Fruit fly (Drosophila melanogaster) whole organism, embryonic: ENCODE measurements around the gene Muc91C.

Source experiments
- Antp ChIP-seq: fragments of 200-800 bp; sonication (Bioruptor generic); optimal IDR thresholded peaks from 3 replicates; lab custom pipeline; 2016; ENCODE audit warnings: missing biosample characterization, missing genetic modification characterization
- CG11093 ChIP-seq: fragments of 200-800 bp; sonication (Bioruptor generic); IDR thresholded peaks from 3 replicates; pipeline ENCODE4 v1.3.6; 2022; ENCODE audit warnings: missing biosample characterization, missing genetic modification characterization
- CG1647 ChIP-seq: fragments of 200-800 bp; sonication (Bioruptor generic); optimal IDR thresholded peaks from 3 replicates; lab custom pipeline; 2016; ENCODE audit warnings: missing biosample characterization, missing genetic modification characterization
- CG18262 ChIP-seq: fragments of 200-800 bp; optimal IDR thresholded peaks from 3 replicates; lab custom pipeline; 2019; ENCODE audit warnings: missing biosample characterization, mild to moderate bottlenecking, missing genetic modification characterization, moderate library complexity
- CG18599 ChIP-seq: fragments of 200-800 bp; sonication (Bioruptor generic); optimal IDR thresholded peaks from 3 replicates; lab custom pipeline; 2017; ENCODE audit warnings: missing biosample characterization, missing genetic modification characterization, mild to moderate bottlenecking, moderate library complexity, missing genetic modification reagents
- CG18764 ChIP-seq: fragments of 200-800 bp; sonication (Bioruptor generic); optimal IDR thresholded peaks from 3 replicates; lab custom pipeline; 2016; ENCODE audit warnings: missing biosample characterization, missing genetic modification characterization
- CG31441 ChIP-seq: fragments of 200-800 bp; sonication (Bioruptor generic); IDR thresholded peaks from 2 replicates; pipeline ENCODE4 v1.3.6; 2022; ENCODE audit warnings: missing biosample characterization, missing genetic modification characterization
- CG33557 ChIP-seq: fragments of 200-800 bp; sonication (Bioruptor generic); optimal IDR thresholded peaks from 2 replicates; lab custom pipeline; 2019; ENCODE audit warnings: missing biosample characterization, mild to moderate bottlenecking, missing genetic modification characterization, moderate library complexity
- CG3407 ChIP-seq: fragments of 200-800 bp; sonication (Bioruptor generic); optimal IDR thresholded peaks from 2 replicates; lab custom pipeline; 2018; ENCODE audit warnings: missing biosample characterization, mild to moderate bottlenecking, missing genetic modification characterization
- CG3838 ChIP-seq: fragments of 200-800 bp; sonication (Bioruptor generic); optimal IDR thresholded peaks from 3 replicates; lab custom pipeline; 2016; ENCODE audit warnings: missing biosample characterization, missing genetic modification characterization
- CG7556 ChIP-seq: fragments of 200-800 bp; sonication (Bioruptor generic); optimal IDR thresholded peaks from 2 replicates; lab custom pipeline; 2017; ENCODE audit warnings: missing biosample characterization, mild to moderate bottlenecking, missing genetic modification characterization
- CG7786 ChIP-seq: fragments of 200-800 bp; sonication (Bioruptor generic); optimal IDR thresholded peaks from 2 replicates; lab custom pipeline; 2016; ENCODE audit warnings: missing biosample characterization, missing genetic modification characterization
- CrebB ChIP-seq: fragments of 200-800 bp; sonication (Bioruptor generic); optimal IDR thresholded peaks from 3 replicates; lab custom pipeline; 2018; ENCODE audit warnings: missing biosample characterization, mild to moderate bottlenecking, missing genetic modification characterization
- ERR ChIP-seq: fragments of 200-800 bp; sonication (Bioruptor generic); optimal IDR thresholded peaks from 2 replicates; lab custom pipeline; 2016; ENCODE audit warnings: missing biosample characterization, missing genetic modification characterization
- Ets65A ChIP-seq: fragments of 200-800 bp; sonication (Bioruptor generic); peaks from one replicate; lab custom pipeline; 2016; ENCODE audit warnings: missing biosample characterization, missing genetic modification characterization
- GATAe ChIP-seq: fragments of 200-800 bp; sonication (Bioruptor generic); conservative IDR thresholded peaks from 2 replicates; pipeline ENCODE4 v1.3.6; 2022; ENCODE audit warnings: missing biosample characterization, missing genetic modification characterization
- Hey ChIP-seq: fragments of 200-800 bp; sonication (Bioruptor generic); optimal IDR thresholded peaks from 3 replicates; lab custom pipeline; 2018; ENCODE audit warnings: missing biosample characterization, mild to moderate bottlenecking, missing genetic modification characterization
- Med ChIP-seq: fragments of 200-800 bp; sonication (Bioruptor generic); peaks from one replicate; lab custom pipeline; 2016; ENCODE audit warnings: missing biosample characterization, missing genetic modification characterization, mild to moderate bottlenecking, inconsistent platforms, moderate library complexity
- Nf-YB ChIP-seq: fragments of 200-800 bp; sonication (Bioruptor generic); optimal IDR thresholded peaks from 3 replicates; lab custom pipeline; 2019; ENCODE audit warnings: missing biosample characterization, mild to moderate bottlenecking, missing genetic modification characterization, moderate library complexity
- Poxn ChIP-seq: fragments of 200-800 bp; sonication (Bioruptor generic); IDR thresholded peaks from 2 replicates; pipeline ENCODE4 v1.3.6; 2022; ENCODE audit warnings: missing biosample characterization, missing genetic modification characterization
- Sox100B ChIP-seq: fragments of 200-800 bp; sonication (Bioruptor generic); optimal IDR thresholded peaks from 3 replicates; lab custom pipeline; 2018; ENCODE audit warnings: missing biosample characterization, mild to moderate bottlenecking, missing genetic modification characterization
- YL-1 ChIP-seq: fragments of 200-800 bp; sonication (Bioruptor generic); optimal IDR thresholded peaks from 3 replicates; lab custom pipeline; 2017; ENCODE audit warnings: missing biosample characterization, mild to moderate bottlenecking, missing genetic modification characterization
- amos ChIP-seq: fragments of 200-800 bp; sonication (Bioruptor generic); IDR thresholded peaks from 2 replicates; pipeline ENCODE4 v1.3.6; 2022; ENCODE audit warnings: missing biosample characterization, missing genetic modification characterization; ENCODE audit not compliant: partially characterized antibody
- bigmax ChIP-seq: fragments of 200-800 bp; sonication (Bioruptor generic); optimal IDR thresholded peaks from 2 replicates; lab custom pipeline; 2018; ENCODE audit warnings: missing biosample characterization, mild to moderate bottlenecking, missing genetic modification characterization
- cas ChIP-seq: fragments of 200-800 bp; sonication (Bioruptor generic); IDR thresholded peaks from 2 replicates; pipeline ENCODE4 v1.3.6; 2022; ENCODE audit warnings: missing biosample characterization, missing genetic modification characterization
- crol ChIP-seq: fragments of 200-800 bp; sonication (Bioruptor generic); IDR thresholded peaks from 2 replicates; pipeline ENCODE4 v1.3.6; 2022; ENCODE audit warnings: missing biosample characterization, missing genetic modification characterization
- dan ChIP-seq: fragments of 200-800 bp; sonication (Bioruptor generic); IDR thresholded peaks from 2 replicates; pipeline ENCODE4 v1.3.6; 2022; ENCODE audit warnings: missing biosample characterization, missing genetic modification characterization
- dpn ChIP-seq, 2 experiments: fragments of 200-800 bp; sonication (Bioruptor generic); optimal IDR thresholded peaks; 3 replicates each; lab custom pipeline; 2016; ENCODE audit warnings: missing biosample characterization in 2 of 2, missing genetic modification characterization in 2 of 2
- ems ChIP-seq: fragments of 200-800 bp; sonication (Bioruptor generic); optimal IDR thresholded peaks from 3 replicates; lab custom pipeline; 2016; ENCODE audit warnings: missing biosample characterization, missing genetic modification characterization
- fu2 ChIP-seq: fragments of 200-800 bp; sonication (Bioruptor generic); optimal IDR thresholded peaks from 2 replicates; lab custom pipeline; 2016; ENCODE audit warnings: missing biosample characterization, missing genetic modification characterization
- grn ChIP-seq: fragments of 200-800 bp; sonication (Bioruptor generic); optimal IDR thresholded peaks from 3 replicates; lab custom pipeline; 2017; ENCODE audit warnings: missing biosample characterization, missing genetic modification characterization
- kay ChIP-seq: fragments of 200-800 bp; sonication (Bioruptor generic); optimal IDR thresholded peaks from 2 replicates; lab custom pipeline; 2016; ENCODE audit warnings: missing biosample characterization, missing genetic modification characterization
- psq ChIP-seq: fragments of 200-800 bp; sonication (Bioruptor generic); optimal IDR thresholded peaks from 2 replicates; lab custom pipeline; 2017; ENCODE audit warnings: missing biosample characterization, missing genetic modification characterization
- salm ChIP-seq: fragments of 200-800 bp; sonication (Bioruptor generic); optimal IDR thresholded peaks from 2 replicates; lab custom pipeline; 2018; ENCODE audit warnings: missing biosample characterization, mild to moderate bottlenecking, missing genetic modification characterization
- sens-2 ChIP-seq: fragments of 200-800 bp; sonication (Bioruptor generic); IDR thresholded peaks from 2 replicates; pipeline ENCODE4 v1.3.6; 2022; ENCODE audit warnings: missing biosample characterization, missing genetic modification characterization
- sima ChIP-seq: fragments of 200-800 bp; sonication (Bioruptor generic); optimal IDR thresholded peaks from 2 replicates; lab custom pipeline; 2016; ENCODE audit warnings: missing biosample characterization, missing genetic modification characterization
- sob ChIP-seq: fragments of 200-800 bp; sonication (Bioruptor generic); IDR thresholded peaks from 2 replicates; pipeline ENCODE4 v1.3.6; 2022; ENCODE audit warnings: missing biosample characterization, missing genetic modification characterization
- sqz ChIP-seq: fragments of 200-800 bp; sonication (Bioruptor generic); optimal IDR thresholded peaks from 3 replicates; lab custom pipeline; 2018; ENCODE audit warnings: missing biosample characterization, mild to moderate bottlenecking, missing genetic modification characterization
- tll ChIP-seq, 2 experiments: fragments of 200-800 bp in 1 of 2; fragments of >200 bp in 1 of 2; sonication (Bioruptor generic) in 1 of 2; optimal IDR thresholded peaks; 2 replicates each; lab custom pipeline; 2017 to 2019; ENCODE audit warnings: missing biosample characterization in 2 of 2, missing genetic modification characterization in 2 of 2, mild to moderate bottlenecking in 1 of 2, moderate library complexity in 1 of 2
- yki ChIP-seq: fragments of >200 bp; optimal IDR thresholded peaks from 3 replicates; lab custom pipeline; 2018
- zf30C ChIP-seq: fragments of 200-800 bp; sonication (Bioruptor generic); optimal IDR thresholded peaks from 3 replicates; lab custom pipeline; 2018; ENCODE audit warnings: missing biosample characterization, mild to moderate bottlenecking, missing genetic modification characterization

Gene Muc91C

DNA sequence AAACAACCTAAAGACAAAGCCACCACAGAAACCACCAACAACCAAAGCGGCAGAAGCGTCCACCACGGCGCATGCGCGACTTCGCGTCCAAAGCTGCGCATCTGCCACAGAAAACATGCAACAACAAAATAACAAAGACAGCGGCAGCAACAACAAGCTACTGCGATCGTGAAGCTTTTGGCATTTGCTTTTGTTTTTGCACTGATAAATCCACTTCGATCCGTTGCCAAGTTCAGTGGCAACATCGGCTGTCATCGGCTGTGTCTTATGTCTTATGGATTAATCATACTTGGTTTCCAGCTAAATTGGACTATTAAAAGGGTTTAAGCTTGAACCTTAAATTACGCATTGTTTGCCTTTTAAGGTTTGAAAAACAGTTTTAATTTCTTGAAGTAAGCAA lies at the start of gene Muc91C:
Gene Muc91C (minus strand): TSS at position 101 of the 400 bp plus-strand sequence.
- no peak for TF ChIP-seq Nf-YB (GFP tag; lab: Kevin White, UChicago)
- TF ChIP-seq dan (GFP tag; lab: Robert Waterston, UW), result no peak
- TF ChIP-seq fu2 (GFP tag; lab: Kevin White, UChicago), result no peak
- no peak for TF ChIP-seq sens-2 (GFP tag; lab: Robert Waterston, UW)
- no peak for TF ChIP-seq sob
- no peak for TF ChIP-seq zf30C
- TF ChIP-seq yki (lab: Kevin White, UChicago), result no peak
- no peak for TF ChIP-seq CG33557
- TF ChIP-seq CG18599 (GFP tag; lab: Kevin White, UChicago), result no peak
- TF ChIP-seq CrebB (tag; lab: Kevin White, UChicago), result no peak
- no peak for TF ChIP-seq ems (GFP tag; lab: Kevin White, UChicago)
- TF ChIP-seq amos (GFP tag; lab: Robert Waterston, UW), result no peak
- no peak for TF ChIP-seq ERR (GFP tag; lab: Kevin White, UChicago)
- no peak for TF ChIP-seq YL-1 (GFP tag; lab: Kevin White, UChicago)
- TF ChIP-seq Antp (GFP tag; lab: Kevin White, UChicago), result no peak
- no peak for TF ChIP-seq CG3407
- no peak for TF ChIP-seq CG11093 (GFP tag; lab: Robert Waterston, UW)
- TF ChIP-seq Poxn, result no peak

DNA sequence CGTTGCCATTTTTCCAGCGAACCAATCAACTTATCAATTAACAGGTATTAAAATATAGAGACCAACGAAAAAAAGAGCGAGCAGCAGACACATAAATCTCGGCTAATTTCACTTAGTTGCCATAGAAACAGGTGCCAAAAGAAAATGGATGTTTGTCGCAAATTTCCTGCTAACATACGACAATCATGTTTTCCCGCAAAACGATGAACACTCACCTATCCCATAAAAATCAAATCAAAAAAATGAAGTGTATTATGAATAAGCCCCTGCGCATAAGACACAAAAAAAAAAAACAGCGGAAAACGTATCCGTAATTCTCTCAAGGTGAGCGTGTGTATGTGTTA lies 49.3 kb upstream of the Muc91C start:
- TF ChIP-seq grn (GFP tag; lab: Kevin White, UChicago), result peak; percentile 24
- TF ChIP-seq Sox100B (GFP tag; lab: Kevin White, UChicago), result no peak
- 0 out of 2 replicates have a peak, but pooled peaks have one; percentile 7 for TF ChIP-seq GATAe (GFP tag; lab: Robert Waterston, UW)
- TF ChIP-seq CG1647, result no peak
- peak; percentile 4; the same call in 1 of the 2 replicates for TF ChIP-seq CG31441
- TF ChIP-seq Ets65A, result peak; percentile 85
- TF ChIP-seq Med (GFP tag; lab: Kevin White, UChicago), result peak; percentile 79
- TF ChIP-seq CG18262 (tag; lab: Kevin White, UChicago), result peak; percentile 42
- peak; percentile 33 for TF ChIP-seq Hey
- no peak for TF ChIP-seq bigmax
- no peak for TF ChIP-seq tll (GFP tag; optimal IDR thresholded peaks at IDR 0.05; lab: Kevin White, UChicago)
- TF ChIP-seq CG3838 (GFP tag; lab: Kevin White, UChicago), result no peak
- TF ChIP-seq sima (GFP tag; lab: Kevin White, UChicago), result peak; percentile 3
- TF ChIP-seq cas, result no peak
- TF ChIP-seq CG7786 (GFP tag; lab: Kevin White, UChicago), result peak; percentile 44
- TF ChIP-seq salm, result no peak
- TF ChIP-seq CG18764 (GFP tag; lab: Kevin White, UChicago), result no peak
- peak; percentile 64; the same call in 1 of the 2 replicates for TF ChIP-seq crol (GFP tag; lab: Robert Waterston, UW)
- TF ChIP-seq psq (GFP tag; lab: Kevin White, UChicago), result peak; percentile 11
- TF ChIP-seq sqz, result peak; percentile 15
- peak; percentile 30 for TF ChIP-seq CG7556
- TF ChIP-seq dpn (GFP tag; optimal IDR thresholded peaks at IDR 0.05; lab: Kevin White, UChicago), result no peak
- TF ChIP-seq kay (GFP tag; lab: Kevin White, UChicago), result peak; percentile 18
